Fruit fly (Drosophila melanogaster) whole organism, embryonic: ENCODE results near the gene Son.
A peak's percentile ranks its signal among the peaks of the same experiment; 100 is the strongest.

Experiments
- CG12155 ChIP-seq: fragments of 200-800 bp; sonication (Bioruptor generic); optimal IDR thresholded peaks from 3 replicates; lab custom pipeline; 2016; ENCODE audit warnings: missing biosample characterization, missing genetic modification characterization
- CG12236 ChIP-seq: fragments of 200-800 bp; sonication (Bioruptor generic); optimal IDR thresholded peaks from 2 replicates; lab custom pipeline; 2016; ENCODE audit warnings: missing biosample characterization, missing genetic modification characterization
- CG1233 ChIP-seq: fragments of 200-800 bp; sonication (Bioruptor generic); optimal IDR thresholded peaks from 4 replicates; lab custom pipeline; 2018; ENCODE audit warnings: missing biosample characterization, mild to moderate bottlenecking, missing genetic modification characterization
- CG1647 ChIP-seq: fragments of 200-800 bp; sonication (Bioruptor generic); optimal IDR thresholded peaks from 3 replicates; lab custom pipeline; 2016; ENCODE audit warnings: missing biosample characterization, missing genetic modification characterization
- CG16815 ChIP-seq: fragments of 200-800 bp; sonication (Bioruptor generic); optimal IDR thresholded peaks from 3 replicates; lab custom pipeline; 2017; ENCODE audit warnings: missing biosample characterization, mild to moderate bottlenecking, missing genetic modification characterization
- CG17328 ChIP-seq: fragments of 200-800 bp; sonication (Bioruptor generic); IDR thresholded peaks from 2 replicates; pipeline ENCODE4 v1.3.6; 2022; ENCODE audit warnings: missing biosample characterization, missing genetic modification characterization
- CG17829 ChIP-seq: fragments of 200-800 bp; optimal IDR thresholded peaks from 2 replicates; lab custom pipeline; 2019; ENCODE audit warnings: missing biosample characterization, mild to moderate bottlenecking, missing genetic modification characterization, moderate library complexity
- CG17912 ChIP-seq: fragments of 200-800 bp; sonication (Bioruptor generic); optimal IDR thresholded peaks from 2 replicates; lab custom pipeline; 2018; ENCODE audit warnings: missing biosample characterization, mild to moderate bottlenecking, missing genetic modification characterization
- CG43689 ChIP-seq: fragments of 200-800 bp; sonication (Bioruptor generic); IDR thresholded peaks from 2 replicates; pipeline ENCODE4 v1.3.6; 2022; ENCODE audit warnings: missing biosample characterization, missing genetic modification characterization
- CG5180 ChIP-seq: fragments of 200-800 bp; sonication (Bioruptor generic); optimal IDR thresholded peaks from 3 replicates; lab custom pipeline; 2017; ENCODE audit warnings: missing biosample characterization, missing genetic modification characterization, mild to moderate bottlenecking, moderate library complexity, missing genetic modification reagents
- CG5245 ChIP-seq: fragments of 200-800 bp; sonication (Bioruptor generic); optimal IDR thresholded peaks from 3 replicates; lab custom pipeline; 2016; ENCODE audit warnings: missing biosample characterization, missing genetic modification characterization
- CG6813 ChIP-seq: fragments of 200-800 bp; sonication (Bioruptor generic); optimal IDR thresholded peaks from 2 replicates; lab custom pipeline; 2017; ENCODE audit warnings: missing biosample characterization, missing genetic modification characterization, mild to moderate bottlenecking, moderate library complexity, missing genetic modification reagents
- CG8944 ChIP-seq: fragments of 200-800 bp; sonication (Bioruptor generic); optimal IDR thresholded peaks from 3 replicates; lab custom pipeline; 2016; ENCODE audit warnings: missing biosample characterization, missing genetic modification characterization
- CG9437 ChIP-seq: fragments of 200-800 bp; sonication (Bioruptor generic); optimal IDR thresholded peaks from 2 replicates; lab custom pipeline; 2018; ENCODE audit warnings: missing biosample characterization, mild to moderate bottlenecking, missing genetic modification characterization
- CG9609 ChIP-seq: fragments of 200-800 bp; sonication (Bioruptor generic); optimal IDR thresholded peaks from 3 replicates; lab custom pipeline; 2016; ENCODE audit warnings: missing biosample characterization, missing genetic modification characterization
- CG9817 ChIP-seq: fragments of 200-800 bp; sonication (Bioruptor generic); optimal IDR thresholded peaks from 2 replicates; lab custom pipeline; 2018; ENCODE audit warnings: missing biosample characterization, mild to moderate bottlenecking, missing genetic modification characterization, moderate library complexity
- E2f2 ChIP-seq: fragments of 200-800 bp; sonication (Bioruptor generic); IDR thresholded peaks from 2 replicates; pipeline ENCODE4 v1.3.6; 2022; ENCODE audit warnings: missing biosample characterization, missing genetic modification characterization
- Eip74EF ChIP-seq, 2 experiments: fragments of 200-800 bp in 1 of 2; fragments of >200 bp in 1 of 2; sonication (Bioruptor generic) in 1 of 2; optimal IDR thresholded peaks; 2 replicates each; lab custom pipeline; 2017 to 2019; ENCODE audit warnings: missing biosample characterization in 2 of 2, missing genetic modification characterization in 2 of 2, mild to moderate bottlenecking in 1 of 2, moderate library complexity in 1 of 2
- Ets65A ChIP-seq: fragments of 200-800 bp; sonication (Bioruptor generic); peaks from one replicate; lab custom pipeline; 2016; ENCODE audit warnings: missing biosample characterization, missing genetic modification characterization
- Gsc ChIP-seq: fragments of 200-800 bp; sonication (Bioruptor generic); IDR thresholded peaks from 2 replicates; pipeline ENCODE4 v1.3.6; 2022; ENCODE audit warnings: missing biosample characterization, missing genetic modification characterization
- HHEX ChIP-seq: fragments of 200-800 bp; sonication (Bioruptor generic); optimal IDR thresholded peaks from 3 replicates; lab custom pipeline; 2017; ENCODE audit warnings: missing biosample characterization, mild to moderate bottlenecking, missing genetic modification characterization, missing genetic modification reagents
- Kr ChIP-seq: fragments of 200-800 bp; sonication (Bioruptor generic); optimal IDR thresholded peaks from 2 replicates; lab custom pipeline; 2017; ENCODE audit warnings: missing biosample characterization, mild to moderate bottlenecking, missing genetic modification characterization
- MTF-1 ChIP-seq: fragments of 200-800 bp; sonication (Bioruptor generic); optimal IDR thresholded peaks from 2 replicates; lab custom pipeline; 2018; ENCODE audit warnings: missing biosample characterization, mild to moderate bottlenecking, missing genetic modification characterization, borderline replicate concordance
- Opbp ChIP-seq: fragments of 200-800 bp; sonication (Bioruptor generic); IDR thresholded peaks from 3 replicates; pipeline ENCODE4 v1.3.6; 2022; ENCODE audit warnings: missing biosample characterization, missing genetic modification characterization; ENCODE audit not compliant: partially characterized antibody
- Optix ChIP-seq: fragments of 200-800 bp; sonication (Bioruptor generic); IDR thresholded peaks from 3 replicates; pipeline ENCODE4 v1.3.6; 2022; ENCODE audit warnings: missing biosample characterization, missing genetic modification characterization
- Side ChIP-seq: fragments of 200-800 bp; sonication (Bioruptor generic); optimal IDR thresholded peaks from 2 replicates; lab custom pipeline; 2016; ENCODE audit warnings: missing biosample characterization, missing genetic modification characterization
- Ssrp ChIP-seq: fragments of 200-800 bp; sonication (Bioruptor generic); optimal IDR thresholded peaks from 2 replicates; lab custom pipeline; 2018; ENCODE audit warnings: missing biosample characterization, mild to moderate bottlenecking, missing genetic modification characterization, moderate library complexity
- ara ChIP-seq: fragments of 200-800 bp; sonication (Bioruptor generic); IDR thresholded peaks from 2 replicates; pipeline ENCODE4 v1.3.6; 2022; ENCODE audit warnings: missing biosample characterization, missing genetic modification characterization
- dm ChIP-seq: fragments of 200-800 bp; sonication (Bioruptor generic); optimal IDR thresholded peaks from 3 replicates; lab custom pipeline; 2016; ENCODE audit warnings: missing biosample characterization, missing genetic modification characterization
- fd102C ChIP-seq: fragments of 200-800 bp; sonication (Bioruptor generic); optimal IDR thresholded peaks from 2 replicates; lab custom pipeline; 2018; ENCODE audit warnings: missing biosample characterization, mild to moderate bottlenecking, missing genetic modification characterization, moderate library complexity
- gcm ChIP-seq: fragments of 200-800 bp; sonication (Bioruptor generic); optimal IDR thresholded peaks from 2 replicates; lab custom pipeline; 2019; ENCODE audit warnings: missing biosample characterization, mild to moderate bottlenecking, missing genetic modification characterization, moderate library complexity
- inv ChIP-seq: fragments of 200-800 bp; sonication (Bioruptor generic); IDR thresholded peaks from 2 replicates; pipeline ENCODE4 v1.3.6; 2022; ENCODE audit warnings: missing biosample characterization, missing genetic modification characterization; ENCODE audit not compliant: partially characterized antibody
- jumu ChIP-seq: fragments of 200-800 bp; sonication (Bioruptor generic); optimal IDR thresholded peaks from 3 replicates; lab custom pipeline; 2016; ENCODE audit warnings: missing biosample characterization, missing genetic modification characterization
- lov ChIP-seq, 2 experiments: fragments of 200-800 bp in 1 of 2; fragments of >200 bp in 1 of 2; sonication (Bioruptor generic) in 1 of 2; IDR thresholded peaks in 1 of 2; optimal IDR thresholded peaks in 1 of 2; 2 replicates in 1 of 2; 3 replicates in 1 of 2; pipeline versions ENCODE4 v1.3.6 to Lab custom; 2017 to 2022; ENCODE audit warnings: missing biosample characterization in 1 of 2, missing genetic modification characterization in 1 of 2
- mirr ChIP-seq: fragments of 200-800 bp; sonication (Bioruptor generic); optimal IDR thresholded peaks from 3 replicates; lab custom pipeline; 2018; ENCODE audit warnings: missing biosample characterization, mild to moderate bottlenecking, missing genetic modification characterization
- otp ChIP-seq: fragments of 200-800 bp; sonication (Bioruptor generic); IDR thresholded peaks from 3 replicates; pipeline ENCODE4, ENCODE4 v1.3.6; 2022; ENCODE audit warnings: missing biosample characterization, missing genetic modification characterization
- pfk ChIP-seq: fragments of 200-800 bp; sonication (Bioruptor generic); optimal IDR thresholded peaks from 2 replicates; lab custom pipeline; 2018; ENCODE audit warnings: missing biosample characterization, mild to moderate bottlenecking, missing genetic modification characterization, moderate library complexity
- psq ChIP-seq: fragments of 200-800 bp; sonication (Bioruptor generic); optimal IDR thresholded peaks from 2 replicates; lab custom pipeline; 2017; ENCODE audit warnings: missing biosample characterization, missing genetic modification characterization
- pzg ChIP-seq: fragments of 200-800 bp; sonication (Bioruptor generic); optimal IDR thresholded peaks from 3 replicates; lab custom pipeline; 2018; ENCODE audit warnings: missing biosample characterization, mild to moderate bottlenecking, missing genetic modification characterization, moderate library complexity
- ro ChIP-seq: fragments of 200-800 bp; sonication (Bioruptor generic); IDR thresholded peaks from 2 replicates; pipeline ENCODE4 v1.3.6; 2022; ENCODE audit warnings: missing biosample characterization, missing genetic modification characterization
- schlank ChIP-seq: fragments of 200-800 bp; sonication (Bioruptor generic); optimal IDR thresholded peaks from 2 replicates; lab custom pipeline; 2018; ENCODE audit warnings: missing biosample characterization, mild to moderate bottlenecking, missing genetic modification characterization
- shn ChIP-seq: fragments of 200-800 bp; sonication (Bioruptor generic); optimal IDR thresholded peaks from 3 replicates; lab custom pipeline; 2016; ENCODE audit warnings: missing biosample characterization, missing genetic modification characterization
- slou ChIP-seq: fragments of 200-800 bp; sonication (Bioruptor generic); optimal IDR thresholded peaks from 3 replicates; lab custom pipeline; 2016; ENCODE audit warnings: missing biosample characterization, missing genetic modification characterization
- sna ChIP-seq: fragments of 200-800 bp; sonication (Bioruptor generic); IDR thresholded peaks from 2 replicates; pipeline ENCODE4 v1.3.6; 2022; ENCODE audit warnings: missing biosample characterization, missing genetic modification characterization; ENCODE audit not compliant: partially characterized antibody
- sr ChIP-seq: fragments of 200-800 bp; sonication (Bioruptor generic); IDR thresholded peaks from 3 replicates; pipeline ENCODE4 v1.3.6; 2022; ENCODE audit warnings: missing biosample characterization, missing genetic modification characterization
- tio ChIP-seq: fragments of 200-800 bp; sonication (Bioruptor generic); optimal IDR thresholded peaks from 2 replicates; lab custom pipeline; 2017; ENCODE audit warnings: missing biosample characterization, missing genetic modification characterization, inconsistent platforms
- vvl ChIP-seq: fragments of 200-800 bp; sonication (Bioruptor generic); IDR thresholded peaks from 2 replicates; pipeline ENCODE4 v1.3.6; 2022; ENCODE audit warnings: missing biosample characterization, missing genetic modification characterization
- wor ChIP-seq: fragments of 200-800 bp; sonication (Bioruptor generic); IDR thresholded peaks from 2 replicates; pipeline ENCODE4 v1.3.6; 2022; ENCODE audit warnings: missing biosample characterization, missing genetic modification characterization

Gene Son

dm6 chr3R:9573812-9574587 is 3.8 kb upstream of the Son start, which contains the start of gene CG9399:
Gene CG9399 (minus strand): TSS chr3R:9574211.
- TF ChIP-seq gcm (GFP tag; lab: Kevin White, UChicago) (peak; percentile 98), shn (GFP tag; lab: Kevin White, UChicago) (peak; percentile 93), CG17912 (GFP tag; lab: Kevin White, UChicago) (peak; percentile 87), Optix (GFP tag; lab: Robert Waterston, UW) (peak; percentile 98), CG43689 (GFP tag; lab: Robert Waterston, UW) (peak; percentile 97), dm (GFP tag; lab: Kevin White, UChicago) (peak; percentile 79), Gsc (GFP tag; lab: Robert Waterston, UW) (peak; percentile 93), CG16815 (GFP tag; lab: Kevin White, UChicago) (peak; percentile 96), CG5180 (GFP tag; lab: Kevin White, UChicago) (peak; percentile 80), MTF-1 (peak; percentile 88), pfk (GFP tag; lab: Kevin White, UChicago) (peak; percentile 57), Eip74EF (GFP tag; optimal IDR thresholded peaks at IDR 0.05; lab: Kevin White, UChicago) (peak in 1 of 2 experiments; percentile 99), HHEX (GFP tag; lab: Kevin White, UChicago) (peak; percentile 95), psq (GFP tag; lab: Kevin White, UChicago) (peak; percentile 93), CG12236 (GFP tag; lab: Kevin White, UChicago) (peak; percentile 83), fd102C (GFP tag; lab: Kevin White, UChicago) (peak; percentile 91), CG17328 (peak; percentile 98), CG12155 (peak; percentile 95), Kr (GFP tag; lab: Kevin White, UChicago) (no peak), pzg (peak; percentile 59), Opbp (no peak), mirr (peak; percentile 79), sr (peak; percentile 92; the same call in 2 of the 3 replicates), CG17829 (tag; lab: Kevin White, UChicago) (peak; percentile 98), otp (GFP tag; lab: Robert Waterston, UW) (peak; percentile 98), tio (GFP tag; lab: Kevin White, UChicago) (peak; percentile 97), CG5245 (GFP tag; lab: Kevin White, UChicago) (peak; percentile 94), CG9817 (tag; lab: Kevin White, UChicago) (peak; percentile 94), Ets65A (GFP tag; lab: Kevin White, UChicago) (peak; percentile 99), schlank (tag; lab: Kevin White, UChicago) (peak; percentile 86), sna (GFP tag; lab: Robert Waterston, UW) (0 out of 2 replicates have a peak, but pooled peaks have one; percentile 33), jumu (peak; percentile 91), Ssrp (tag; lab: Kevin White, UChicago) (peak; percentile 99), ro (GFP tag; lab: Robert Waterston, UW) (peak; percentile 95), CG1647 (GFP tag; lab: Kevin White, UChicago) (peak; percentile 93), wor (GFP tag; lab: Robert Waterston, UW) (peak; percentile 98), slou (GFP tag; lab: Kevin White, UChicago) (peak; percentile 84), Side (GFP tag; lab: Kevin White, UChicago) (peak; percentile 82), lov (optimal IDR thresholded peaks at IDR 0.05; lab: Kevin White, UChicago) (no peak), lov (GFP tag; IDR thresholded peaks at IDR 0.05; lab: Robert Waterston, UW) (peak; percentile 98), E2f2 (GFP tag; lab: Robert Waterston, UW) (peak; percentile 83), CG1233 (GFP tag; lab: Kevin White, UChicago) (peak; percentile 95), vvl (GFP tag; lab: Robert Waterston, UW) (peak; percentile 99), inv (peak; percentile 44; the same call in 1 of the 2 replicates), CG6813 (GFP tag; lab: Kevin White, UChicago) (peak; percentile 94), CG9609 (GFP tag; lab: Kevin White, UChicago) (peak; percentile 94), CG8944 (GFP tag; lab: Kevin White, UChicago) (peak; percentile 92), CG9437 (peak; percentile 94), ara (GFP tag; lab: Robert Waterston, UW) (peak; percentile 98)
